Worm (Caenorhabditis elegans) whole organism, young adult: ENCODE data around the gene csr-1.

ENCODE experiments used
- B0035.1 ChIP-seq: sonication (generic microtip); optimal IDR thresholded peaks from 2 replicates; lab custom pipeline; 2016; ENCODE audit warnings: missing genetic modification characterization, mild to moderate bottlenecking, missing compliant biosample characterization, missing genotype, missing genetic modification reagents
- B0261.1 ChIP-seq: sonication (generic microtip); optimal IDR thresholded peaks from 2 replicates; lab custom pipeline; 2016; ENCODE audit warnings: mild to moderate bottlenecking, missing genetic modification characterization, moderate library complexity, missing compliant biosample characterization
- B0336.3 ChIP-seq: fragments of 200-800 bp; sonication (Bioruptor generic); IDR thresholded peaks from 2 replicates; pipeline ENCODE4 v1.3.6; 2022; ENCODE audit warnings: missing genetic modification characterization, missing compliant biosample characterization
- D2030.7 ChIP-seq: fragments of 200-800 bp; sonication (Bioruptor generic); IDR thresholded peaks from 2 replicates; pipeline ENCODE4 v1.3.6; 2022; ENCODE audit warnings: missing genetic modification reagents, missing genetic modification characterization, missing compliant biosample characterization
- F49E8.2 ChIP-seq: sonication (generic microtip); optimal IDR thresholded peaks from 3 replicates; lab custom pipeline; 2017; ENCODE audit warnings: missing genetic modification characterization, mild to moderate bottlenecking, missing compliant biosample characterization, antibody characterized with exemption, moderate library complexity; ENCODE audit not compliant: insufficient read depth
- F55B11.4 ChIP-seq: sonication (generic microtip); optimal IDR thresholded peaks from 2 replicates; lab custom pipeline; 2016; ENCODE audit warnings: missing compliant biosample characterization, missing genetic modification characterization, borderline replicate concordance; ENCODE audit not compliant: insufficient read depth
- K11D2.4 ChIP-seq: fragments of 200-800 bp; sonication (Bioruptor generic); IDR thresholded peaks from 2 replicates; pipeline ENCODE4 v1.3.6; 2022; ENCODE audit warnings: missing genetic modification reagents, missing genetic modification characterization, missing compliant biosample characterization
- Y79H2A.3 ChIP-seq: fragments of 200-800 bp; sonication (Bioruptor generic); conservative IDR thresholded peaks from 2 replicates; pipeline ENCODE4 v1.3.6; 2022; ENCODE audit warnings: missing genetic modification reagents, missing genetic modification characterization, missing compliant biosample characterization
- Y95B8A.8 ChIP-seq: fragments of 200-800 bp; sonication (Bioruptor generic); IDR thresholded peaks from 2 replicates; pipeline ENCODE4 v1.3.6; 2022; ENCODE audit warnings: missing genetic modification reagents, missing genetic modification characterization, missing compliant biosample characterization
- akir-1 ChIP-seq: fragments of 200-800 bp; sonication (Bioruptor generic); optimal IDR thresholded peaks from 2 replicates; lab custom pipeline; 2018; ENCODE audit warnings: mild to moderate bottlenecking, missing genetic modification characterization, moderate library complexity, missing compliant biosample characterization
- aptf-2 ChIP-seq: fragments of 200-800 bp; sonication (Bioruptor generic); conservative IDR thresholded peaks from 2 replicates; pipeline ENCODE4 v1.3.6; 2022; ENCODE audit warnings: missing genetic modification reagents, missing genetic modification characterization, missing compliant biosample characterization
- aptf-3 ChIP-seq: fragments of 200-800 bp; sonication (Bioruptor generic); IDR thresholded peaks from 2 replicates; pipeline ENCODE4 v1.3.6; 2022; ENCODE audit warnings: missing genetic modification characterization, missing compliant biosample characterization
- attf-3 ChIP-seq: fragments of 200-800 bp; sonication (Bioruptor generic); conservative IDR thresholded peaks from 2 replicates; pipeline ENCODE4 v1.3.6; 2022; ENCODE audit warnings: missing genetic modification reagents, missing genetic modification characterization, missing compliant biosample characterization
- attf-5 ChIP-seq: fragments of 200-800 bp; sonication (Bioruptor generic); optimal IDR thresholded peaks from 2 replicates; lab custom pipeline; 2018; ENCODE audit warnings: mild to moderate bottlenecking, missing genetic modification characterization, missing compliant biosample characterization
- attf-6 ChIP-seq: fragments of 200-800 bp; sonication (Bioruptor generic); IDR thresholded peaks from 2 replicates; pipeline ENCODE4 v1.3.6; 2022; ENCODE audit warnings: missing genetic modification reagents, missing genetic modification characterization, missing compliant biosample characterization
- bed-1 ChIP-seq: fragments of 200-800 bp; sonication (Bioruptor generic); IDR thresholded peaks from 2 replicates; pipeline ENCODE4 v1.3.6; 2022; ENCODE audit warnings: missing genetic modification reagents, missing genetic modification characterization, missing compliant biosample characterization
- cebp-2 ChIP-seq: fragments of 200-800 bp; sonication (Bioruptor generic); IDR thresholded peaks from 2 replicates; pipeline ENCODE4 v1.3.6; 2022; ENCODE audit warnings: missing genetic modification characterization, missing compliant biosample characterization
- ceh-40 ChIP-seq: fragments of 200-800 bp; sonication (Bioruptor generic); IDR thresholded peaks from 2 replicates; pipeline ENCODE4 v1.3.6; 2022; ENCODE audit warnings: missing genetic modification characterization, missing compliant biosample characterization
- ceh-91 ChIP-seq: fragments of 200-800 bp; sonication (Bioruptor generic); IDR thresholded peaks from 2 replicates; pipeline ENCODE4 v1.3.6; 2022; ENCODE audit warnings: missing genetic modification reagents, missing genetic modification characterization, missing compliant biosample characterization
- chd-7 ChIP-seq: sonication (generic microtip); optimal IDR thresholded peaks from 2 replicates; lab custom pipeline; 2016; ENCODE audit warnings: mild to moderate bottlenecking, missing genetic modification characterization, moderate library complexity, missing compliant biosample characterization
- dox-1 ChIP-seq: fragments of 200-800 bp; sonication (Bioruptor generic); IDR thresholded peaks from 2 replicates; pipeline ENCODE4 v1.3.6; 2022; ENCODE audit warnings: missing genetic modification reagents, missing genetic modification characterization, missing compliant biosample characterization
- dpff-1 ChIP-seq: sonication (generic microtip); optimal IDR thresholded peaks from 2 replicates; lab custom pipeline; 2017; ENCODE audit warnings: mild to moderate bottlenecking, missing genetic modification characterization, missing compliant biosample characterization
- ekl-4 ChIP-seq: fragments of 200-800 bp; sonication (Bioruptor generic); IDR thresholded peaks from 2 replicates; pipeline ENCODE4 v1.3.6; 2022; ENCODE audit warnings: missing genetic modification reagents, missing genetic modification characterization, missing compliant biosample characterization
- ets-4 ChIP-seq: fragments of 200-800 bp; sonication (Bioruptor generic); optimal IDR thresholded peaks from 2 replicates; lab custom pipeline; 2018; ENCODE audit warnings: mild to moderate bottlenecking, missing genetic modification characterization, missing compliant biosample characterization
- him-1 ChIP-seq: sonication (generic microtip); optimal IDR thresholded peaks from 2 replicates; lab custom pipeline; 2016; ENCODE audit warnings: missing genotype, missing genetic modification reagents, missing genetic modification characterization, missing compliant biosample characterization
- hlh-12 ChIP-seq: sonication (generic microtip); optimal IDR thresholded peaks from 2 replicates; lab custom pipeline; 2016; ENCODE audit warnings: missing genetic modification characterization, missing compliant biosample characterization
- hmg-20 ChIP-seq: fragments of 200-800 bp; sonication (Bioruptor generic); IDR thresholded peaks from 2 replicates; pipeline ENCODE4 v1.3.6; 2022; ENCODE audit warnings: missing genetic modification reagents, missing genetic modification characterization, missing compliant biosample characterization
- hrde-1 ChIP-seq: sonication (generic microtip); optimal IDR thresholded peaks from 2 replicates; lab custom pipeline; 2016; ENCODE audit warnings: missing genetic modification characterization, mild to moderate bottlenecking, missing compliant biosample characterization, moderate library complexity, missing genotype, missing genetic modification reagents, borderline replicate concordance
- lin-26 ChIP-seq: fragments of 200-800 bp; sonication (Bioruptor generic); IDR thresholded peaks from 2 replicates; pipeline ENCODE4 v1.3.6; 2022; ENCODE audit warnings: missing genetic modification reagents, missing genetic modification characterization, missing compliant biosample characterization
- lin-54 ChIP-seq: fragments of 200-800 bp; sonication (Bioruptor generic); optimal IDR thresholded peaks from 2 replicates; lab custom pipeline; 2018; ENCODE audit warnings: mild to moderate bottlenecking, missing genetic modification characterization, missing compliant biosample characterization
- lir-1 ChIP-seq: fragments of 200-800 bp; sonication (Bioruptor generic); conservative IDR thresholded peaks from 2 replicates; pipeline ENCODE4 v1.3.6; 2022; ENCODE audit warnings: missing genetic modification reagents, missing genetic modification characterization, missing compliant biosample characterization
- lsy-27 ChIP-seq: sonication (generic microtip); optimal IDR thresholded peaks from 2 replicates; lab custom pipeline; 2017; ENCODE audit warnings: missing genetic modification characterization, mild to moderate bottlenecking, missing compliant biosample characterization, antibody characterized with exemption, missing genotype, borderline replicate concordance; ENCODE audit not compliant: insufficient read depth
- madf-6 ChIP-seq: fragments of 200-800 bp; sonication (Bioruptor generic); IDR thresholded peaks from 2 replicates; pipeline ENCODE4 v1.3.6; 2022; ENCODE audit warnings: missing genetic modification reagents, missing genetic modification characterization, missing compliant biosample characterization
- mcd-1 ChIP-seq: fragments of 200-800 bp; sonication (Bioruptor generic); IDR thresholded peaks from 2 replicates; pipeline ENCODE4 v1.3.6; 2022; ENCODE audit warnings: missing genetic modification reagents, missing genetic modification characterization, missing compliant biosample characterization
- nfya-2 ChIP-seq: fragments of 200-800 bp; sonication (Bioruptor generic); IDR thresholded peaks from 2 replicates; pipeline ENCODE4 v1.3.6; 2022; ENCODE audit warnings: missing genetic modification reagents, missing genetic modification characterization, missing compliant biosample characterization
- pbrm-1 ChIP-seq: fragments of 200-800 bp; sonication (Bioruptor generic); IDR thresholded peaks from 2 replicates; pipeline ENCODE4 v1.3.6; 2022; ENCODE audit warnings: missing genetic modification reagents, missing genetic modification characterization, missing compliant biosample characterization
- pha-4 ChIP-seq: fragments of 150-350 bp; sonication (generic microtip); optimal IDR thresholded peaks from 2 replicates; lab custom pipeline; 2014; ENCODE audit warnings: missing biosample characterization, missing genetic modification reagents, missing genetic modification characterization
- repo-1 ChIP-seq: sonication (generic microtip); optimal IDR thresholded peaks from 2 replicates; lab custom pipeline; 2017; ENCODE audit warnings: mild to moderate bottlenecking, missing genetic modification characterization, missing compliant biosample characterization
- rpc-1 ChIP-seq, 2 experiments: fragments of 150-350 bp in 1 of 2; sonication (generic microtip) in 1 of 2; optimal IDR thresholded peaks; 2 replicates each; lab custom pipeline; 2014 to 2018; ENCODE audit warnings: missing biosample characterization in 1 of 2, missing genetic modification characterization in 1 of 2, missing genetic modification reagents in 1 of 2, missing genotype in 1 of 2
- sdz-38 ChIP-seq: sonication (generic microtip); optimal IDR thresholded peaks from 2 replicates; lab custom pipeline; 2016; ENCODE audit warnings: missing genotype, missing genetic modification characterization, missing compliant biosample characterization
- sea-2 ChIP-seq: fragments of 200-800 bp; sonication (Bioruptor generic); IDR thresholded peaks from 2 replicates; pipeline ENCODE4 v1.3.6; 2022; ENCODE audit warnings: missing genetic modification characterization, missing compliant biosample characterization
- snpc-1.1 ChIP-seq: sonication (generic microtip); optimal IDR thresholded peaks from 2 replicates; lab custom pipeline; 2017; ENCODE audit warnings: missing genetic modification characterization, mild to moderate bottlenecking, missing compliant biosample characterization, antibody characterized with exemption, moderate library complexity, missing genotype, missing genetic modification reagents; ENCODE audit not compliant: insufficient read depth
- zfh-2 ChIP-seq: fragments of 200-800 bp; sonication (Bioruptor generic); conservative IDR thresholded peaks from 2 replicates; pipeline ENCODE4 v1.3.6; 2022; ENCODE audit warnings: missing genetic modification reagents, missing genetic modification characterization, missing compliant biosample characterization
- ztf-18 ChIP-seq: sonication (generic microtip); optimal IDR thresholded peaks from 2 replicates; lab custom pipeline; 2016; ENCODE audit warnings: missing genotype, mild to moderate bottlenecking, missing genetic modification characterization, missing compliant biosample characterization
- ztf-28 ChIP-seq: fragments of 200-800 bp; sonication (Bioruptor generic); IDR thresholded peaks from 2 replicates; pipeline ENCODE4 v1.3.6; 2022; ENCODE audit warnings: missing genetic modification reagents, missing genetic modification characterization, missing compliant biosample characterization
- ztf-6 ChIP-seq: fragments of 200-800 bp; sonication (Bioruptor generic); IDR thresholded peaks from 2 replicates; pipeline ENCODE4 v1.3.6; 2022; ENCODE audit warnings: missing genetic modification reagents, missing genetic modification characterization, missing compliant biosample characterization

The csr-1 gene

ce11 chrIV:7924975-7925828 is 31.9 kb upstream of the csr-1 start (continued):
- TF ChIP-seq ceh-40 (GFP tag; lab: Robert Waterston, UW) = no peak
- TF ChIP-seq lin-26 (GFP tag; lab: Robert Waterston, UW) = no peak
- TF ChIP-seq ztf-28 = no peak
- TF ChIP-seq D2030.7 = peak; percentile 15
- TF ChIP-seq cebp-2 (GFP tag; lab: Robert Waterston, UW) = 0 out of 2 replicates have a peak, but pooled peaks have one; percentile 81
- TF ChIP-seq ets-4 = peak; percentile 12
- peak; percentile 64 for TF ChIP-seq repo-1 (tag; lab: Kevin White, UChicago)
- no peak for TF ChIP-seq attf-5 (GFP tag; lab: Kevin White, UChicago)
- peak; percentile 57; the same call in 1 of the 2 replicates for TF ChIP-seq attf-6 (GFP tag; lab: Robert Waterston, UW)
- no peak for TF ChIP-seq ztf-6 (GFP tag; lab: Robert Waterston, UW)
- TF ChIP-seq K11D2.4 (GFP tag; lab: Robert Waterston, UW) = no peak
- TF ChIP-seq aptf-3 (GFP tag; lab: Robert Waterston, UW) = 0 out of 2 replicates have a peak, but pooled peaks have one; percentile 65
- TF ChIP-seq hlh-12 (tag; lab: Kevin White, UChicago) = no peak
- no peak for TF ChIP-seq bed-1 (GFP tag; lab: Robert Waterston, UW)
- TF ChIP-seq Y79H2A.3 (GFP tag; lab: Robert Waterston, UW) = no peak
- peak; percentile 79 for TF ChIP-seq hrde-1
- TF ChIP-seq him-1 (tag; lab: Kevin White, UChicago) = no peak
- TF ChIP-seq sdz-38 (tag; lab: Kevin White, UChicago) = no peak
- TF ChIP-seq ztf-18 = no peak
- TF ChIP-seq zfh-2 (GFP tag; lab: Robert Waterston, UW) = peak; percentile 52
- TF ChIP-seq chd-7 = no peak
- no peak for TF ChIP-seq Y95B8A.8 (GFP tag; lab: Robert Waterston, UW)
- TF ChIP-seq akir-1 (GFP tag; lab: Kevin White, UChicago) = no peak
- no peak for TF ChIP-seq pha-4 (tag; lab: Kevin White, UChicago)
- no peak for TF ChIP-seq sea-2
- no peak for TF ChIP-seq B0261.1 (tag; lab: Kevin White, UChicago)
- peak; percentile 69 for TF ChIP-seq ekl-4 (GFP tag; lab: Robert Waterston, UW)
- TF ChIP-seq lin-54 = peak; percentile 69
- TF ChIP-seq lsy-27 (tag; lab: Kevin White, UChicago) = no peak
- TF ChIP-seq nfya-2 (GFP tag; lab: Robert Waterston, UW) = no peak
- no peak for TF ChIP-seq F55B11.4 (tag; lab: Kevin White, UChicago)
- TF ChIP-seq B0336.3 (GFP tag; lab: Robert Waterston, UW) = peak; percentile 80
- no peak for TF ChIP-seq aptf-2
- no peak for TF ChIP-seq mcd-1 (GFP tag; lab: Robert Waterston, UW)
- TF ChIP-seq madf-6 (GFP tag; lab: Robert Waterston, UW) = peak; percentile 62
- no peak for TF ChIP-seq hmg-20 (GFP tag; lab: Robert Waterston, UW)
- TF ChIP-seq dpff-1 (tag; lab: Kevin White, UChicago) = no peak
- TF ChIP-seq B0035.1 (tag; lab: Kevin White, UChicago) = no peak
- no peak for TF ChIP-seq rpc-1 (optimal IDR thresholded peaks at IDR 0.05; lab: Kevin White, UChicago)
- no peak for TF ChIP-seq rpc-1 (tag; optimal IDR thresholded peaks at IDR 0.05; lab: Kevin White, UChicago)
- no peak for TF ChIP-seq pbrm-1 (GFP tag; lab: Robert Waterston, UW)
- TF ChIP-seq ceh-91 = no peak
- TF ChIP-seq lir-1 (GFP tag; lab: Robert Waterston, UW) = no peak
- no peak for TF ChIP-seq attf-3
- peak; percentile 47 for TF ChIP-seq F49E8.2 (tag; lab: Kevin White, UChicago)
- no peak for TF ChIP-seq dox-1 (GFP tag; lab: Robert Waterston, UW)
- TF ChIP-seq snpc-1.1 = peak; percentile 30
